Worm (Caenorhabditis elegans) whole organism, L1 larva: Measurements from ENCODE around the gene nas-8.

Source experiments
- nhr-237 ChIP-seq: fragments of 150-350 bp; optimal IDR thresholded peaks from 2 replicates; lab custom pipeline; 2014; ENCODE audit warnings: missing biosample characterization, missing genetic modification characterization
- pag-3 ChIP-seq: sonication (generic microtip); optimal IDR thresholded peaks from 2 replicates; lab custom pipeline; 2017; ENCODE audit warnings: missing genetic modification characterization, mild to moderate bottlenecking, missing compliant biosample characterization, antibody characterized with exemption, borderline replicate concordance; ENCODE audit not compliant: insufficient read depth

DNA sequence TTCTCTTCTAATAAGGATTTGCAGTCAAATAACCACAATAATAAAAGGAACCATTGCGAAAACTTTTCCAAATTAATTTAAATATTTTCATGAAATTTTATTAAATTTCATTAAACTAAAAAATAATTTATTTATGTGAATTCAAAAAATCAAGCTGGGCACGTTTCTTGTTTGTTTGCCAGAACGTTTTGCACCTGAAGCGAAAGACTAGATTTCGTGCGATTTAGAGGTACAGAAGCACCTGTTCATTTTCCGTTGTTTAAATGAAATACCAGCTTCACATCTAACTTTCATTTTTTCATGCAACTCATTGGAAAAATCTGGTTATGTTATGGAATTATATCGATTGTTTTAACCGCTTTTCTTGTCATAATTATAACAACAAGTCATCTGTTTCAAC lies 42.6 kb upstream of the nas-8 start, which contains the start of gene srg-48:
- no peak for TF ChIP-seq pag-3
- TF ChIP-seq nhr-237 = no peak
